Fruit fly (Drosophila melanogaster) whole organism: ENCODE data around the gene mora.
A peak's percentile ranks its signal among the peaks of the same experiment; 100 is the strongest.

Experiments
- CG8478 ChIP-seq: fragments of >200 bp; optimal IDR thresholded peaks from 2 replicates; lab custom pipeline; 2018; ENCODE audit warnings: inconsistent platforms
- Dll ChIP-seq: fragments of >200 bp; optimal IDR thresholded peaks from 2 replicates; lab custom pipeline; 2017
- EcR ChIP-seq, 2 experiments: fragments of >200 bp; optimal IDR thresholded peaks; 2 replicates each; lab custom pipeline; 2017; ENCODE audit warnings: missing biosample characterization in 2 of 2, missing genetic modification characterization in 2 of 2, missing genetic modification reagents in 2 of 2
- pan ChIP-seq: fragments of >200 bp; optimal IDR thresholded peaks from 2 replicates; lab custom pipeline; 2017
- psq ChIP-seq: fragments of >200 bp; optimal IDR thresholded peaks from 2 replicates; lab custom pipeline; 2017
- usp ChIP-seq: fragments of >200 bp; optimal IDR thresholded peaks from 2 replicates; lab custom pipeline; 2017; ENCODE audit warnings: missing biosample characterization, missing genetic modification characterization, mixed read lengths

Gene mora

DNA sequence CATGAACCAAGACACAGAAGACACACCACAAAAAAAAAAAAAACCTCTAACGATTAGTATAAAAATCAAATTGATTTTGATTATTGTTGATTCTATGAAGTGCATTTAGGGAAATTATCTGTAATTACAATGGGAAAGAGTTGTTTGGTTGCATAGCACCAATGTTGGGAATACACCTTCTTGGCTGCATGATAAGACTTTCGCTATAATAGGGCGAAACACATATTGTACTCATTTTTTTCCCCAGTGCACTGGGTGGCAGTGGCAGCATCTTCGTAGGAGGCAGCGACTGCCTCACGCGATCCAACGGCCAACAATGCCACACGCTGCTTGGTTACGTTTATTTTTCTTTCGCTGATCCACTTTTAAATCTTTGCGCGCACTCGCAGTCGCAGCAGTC is 17.9 kb downstream of the mora start:
- no peak for TF ChIP-seq psq (lab: Kevin White, UChicago)
- TF ChIP-seq EcR (GFP tag; optimal IDR thresholded peaks at IDR 0.05; lab: Kevin White, UChicago), result no peak

- no peak for TF ChIP-seq CG8478
- TF ChIP-seq Dll (lab: Kevin White, UChicago), result peak; percentile 38
Measured at dm6 chr3R:24205234-24205894, 19.2 kb downstream of the mora start.

dm6 chr3R:24205935-24206334 is 19.8 kb downstream of the mora start:
- peak; percentile 90 for TF ChIP-seq pan (lab: Kevin White, UChicago)
- no peak for TF ChIP-seq usp (GFP tag; lab: Kevin White, UChicago)

DNA sequence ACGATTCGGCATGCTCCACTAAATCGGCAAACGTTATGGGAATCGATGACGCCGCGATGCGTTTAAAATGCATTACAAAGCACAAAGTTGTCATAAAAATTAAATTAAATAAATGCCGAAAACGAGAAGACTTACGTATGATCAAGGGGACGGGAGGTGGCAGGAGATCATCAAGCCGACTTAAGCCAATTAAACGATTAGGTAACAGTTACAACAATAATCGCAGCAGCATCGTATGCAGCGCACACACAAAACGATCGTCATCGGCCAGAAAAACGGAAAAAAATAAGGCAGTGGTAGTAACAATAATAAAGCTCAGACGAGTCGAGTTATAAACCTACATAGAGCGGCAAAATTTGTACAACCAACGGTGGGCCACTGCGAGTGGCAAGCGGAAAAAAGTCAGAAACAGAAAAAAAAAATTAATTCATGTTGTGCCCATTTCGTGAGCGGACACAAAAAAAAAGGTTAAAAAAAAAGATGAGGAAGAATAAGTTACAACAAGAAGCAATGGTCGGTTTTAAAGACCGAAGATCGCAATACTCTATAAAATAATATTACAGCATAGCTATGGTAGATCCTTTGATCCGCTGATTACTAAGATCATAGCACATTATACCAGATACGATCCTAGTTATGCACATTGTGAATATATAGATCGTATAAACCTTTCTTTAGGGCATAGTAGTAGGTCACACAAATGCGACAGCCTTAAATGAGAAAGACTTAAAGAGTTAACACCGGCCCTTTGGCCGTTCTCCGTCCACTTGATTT is 20.4 kb downstream of the mora start:
- TF ChIP-seq usp (GFP tag; lab: Kevin White, UChicago), result no peak
- TF ChIP-seq psq (lab: Kevin White, UChicago), result no peak
- no peak for TF ChIP-seq CG8478
- no peak for TF ChIP-seq Dll (lab: Kevin White, UChicago)
- no peak for TF ChIP-seq EcR (GFP tag; optimal IDR thresholded peaks at IDR 0.05; lab: Kevin White, UChicago)
- no peak for TF ChIP-seq pan (lab: Kevin White, UChicago)

DNA sequence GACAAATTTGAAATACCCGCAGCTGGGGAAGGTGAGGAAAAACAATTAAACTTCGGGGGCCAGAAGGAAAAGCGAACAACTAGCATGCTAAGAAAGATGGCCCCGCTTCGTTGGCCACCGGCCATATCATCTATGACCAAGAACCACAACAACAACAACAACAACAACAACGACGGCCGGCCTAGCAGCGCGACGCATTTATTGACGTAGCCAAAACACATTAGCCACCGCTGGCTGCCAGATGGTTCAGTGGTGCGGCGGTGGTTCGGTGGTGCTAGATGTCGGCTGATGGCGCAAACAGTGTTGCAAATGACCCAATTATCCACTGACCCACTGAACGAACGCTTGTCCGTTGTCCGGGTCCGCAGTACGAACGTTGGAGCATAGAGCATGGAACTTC is 27.5 kb downstream of the mora start:
- TF ChIP-seq CG8478 (no peak), usp (GFP tag; lab: Kevin White, UChicago) (no peak), pan (lab: Kevin White, UChicago) (no peak), psq (lab: Kevin White, UChicago) (no peak), Dll (lab: Kevin White, UChicago) (no peak), EcR (GFP tag; optimal IDR thresholded peaks at IDR 0.05; lab: Kevin White, UChicago) (no peak)

DNA sequence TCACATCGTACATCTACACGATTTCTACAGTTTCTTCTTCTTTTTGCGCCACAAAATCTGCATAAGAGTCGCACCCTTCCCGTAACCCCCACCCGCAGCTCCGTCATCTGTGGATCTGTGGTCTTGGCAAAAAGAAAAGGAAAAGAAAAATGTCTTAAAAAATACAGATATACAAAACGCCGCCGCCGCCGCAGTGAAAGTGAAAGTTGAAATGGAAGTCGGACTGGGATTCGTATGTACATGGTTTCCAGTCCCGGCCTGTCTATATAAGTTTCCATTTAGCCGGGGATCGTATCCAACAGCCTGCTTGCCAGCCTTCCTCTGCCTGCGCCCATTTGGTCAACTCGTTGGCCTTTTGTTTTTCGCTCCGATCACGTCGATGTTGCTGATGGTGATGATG is 29.9 kb downstream of the mora start:
- TF ChIP-seq pan (lab: Kevin White, UChicago) (no peak), EcR (GFP tag; optimal IDR thresholded peaks at IDR 0.05; lab: Kevin White, UChicago) (no peak), Dll (lab: Kevin White, UChicago) (no peak), CG8478 (no peak), usp (GFP tag; lab: Kevin White, UChicago) (no peak), psq (lab: Kevin White, UChicago) (no peak)

DNA sequence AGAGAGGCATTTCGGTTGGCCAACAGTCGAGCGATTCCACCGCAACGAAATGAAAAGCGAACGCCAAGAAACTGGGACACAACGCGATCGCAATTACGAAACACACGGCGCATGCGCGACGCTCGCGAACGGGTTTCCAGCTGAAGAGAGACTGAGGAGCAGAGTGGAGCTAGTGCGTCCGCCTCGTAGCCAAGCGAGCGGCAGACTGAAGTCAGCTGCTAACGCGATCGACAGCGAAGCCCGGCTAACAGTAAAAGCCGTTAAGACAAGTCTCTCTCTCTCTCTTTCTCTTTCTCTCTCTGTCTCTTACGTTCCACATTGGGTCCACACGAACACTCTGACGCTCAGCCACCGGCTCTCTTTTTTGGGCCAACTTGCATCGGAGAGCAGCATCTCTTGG is 32.4 kb downstream of the mora start, which contains the start of gene CG17786:
CG17786 (minus strand) TSS at position 154 of the 400 bp plus-strand sequence.
- TF ChIP-seq psq (lab: Kevin White, UChicago) (no peak), CG8478 (no peak), EcR (GFP tag; optimal IDR thresholded peaks at IDR 0.05; lab: Kevin White, UChicago) (no peak), usp (GFP tag; lab: Kevin White, UChicago) (no peak), Dll (lab: Kevin White, UChicago) (peak; percentile 74), pan (lab: Kevin White, UChicago) (no peak)

DNA sequence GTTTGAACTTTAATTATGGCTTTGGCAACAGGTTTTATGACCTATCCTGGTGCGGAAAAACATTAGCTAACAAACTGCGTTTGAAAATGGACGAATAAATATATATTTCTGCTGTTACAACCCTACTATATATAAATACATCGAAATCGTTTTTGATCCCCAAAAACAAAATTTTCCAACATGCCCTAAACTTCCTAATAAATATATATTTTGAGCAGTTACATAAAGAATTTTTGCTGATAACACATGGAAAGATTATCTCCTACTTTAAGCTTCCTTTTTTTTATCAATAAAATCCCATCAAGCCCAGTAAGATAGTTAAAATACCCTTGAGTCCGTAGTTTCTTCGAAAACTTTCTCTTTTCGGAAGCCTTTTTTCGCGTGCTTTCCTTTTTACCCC is 32.9 kb downstream of the mora start:
- no peak for TF ChIP-seq psq (lab: Kevin White, UChicago)
- no peak for TF ChIP-seq CG8478

DNA sequence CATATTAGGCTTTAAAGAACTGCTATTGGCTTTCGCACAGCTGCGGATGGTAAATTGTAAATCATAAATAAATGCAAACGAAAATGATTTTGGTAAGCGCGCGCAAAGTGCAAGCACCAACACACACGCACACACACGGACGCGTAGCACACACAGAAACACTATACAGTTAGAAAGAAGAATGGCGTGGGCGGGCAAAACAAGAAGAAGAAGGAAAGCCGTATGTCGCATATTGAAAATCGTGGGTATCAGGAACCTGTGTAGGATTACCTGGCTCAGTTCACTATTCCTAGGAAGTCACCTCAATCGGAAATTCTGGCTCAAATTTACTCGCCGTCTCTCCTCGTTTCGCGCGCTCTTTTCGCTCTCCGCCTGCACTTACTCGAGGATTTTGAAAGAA is 34.7 kb downstream of the mora start, which contains the start of gene cav:
cav (plus strand) TSS at position 259 of the 400 bp plus-strand sequence.
- TF ChIP-seq pan (lab: Kevin White, UChicago) (no peak), EcR (GFP tag; optimal IDR thresholded peaks at IDR 0.05; lab: Kevin White, UChicago) (no peak), CG8478 (no peak), psq (lab: Kevin White, UChicago) (no peak), Dll (lab: Kevin White, UChicago) (no peak), usp (GFP tag; lab: Kevin White, UChicago) (no peak)

dm6 chr3R:24221334-24222302 is 35.5 kb downstream of the mora start, which contains the start of gene twin:
Gene twin, minus strand, starts transcription at chr3R:24221965.
- TF ChIP-seq pan (lab: Kevin White, UChicago) (peak; percentile 34), usp (GFP tag; lab: Kevin White, UChicago) (no peak), Dll (lab: Kevin White, UChicago) (no peak), psq (lab: Kevin White, UChicago) (no peak), CG8478 (no peak), EcR (GFP tag; optimal IDR thresholded peaks at IDR 0.05; lab: Kevin White, UChicago) (no peak)

dm6 chr3R:24226744-24227143 is 40.6 kb downstream of the mora start, which contains the start of the genes Spps and CG13609:
Gene Spps, minus strand, starts transcription at chr3R:24226934.
Gene CG13609, plus strand, starts transcription at chr3R:24227023.
- TF ChIP-seq psq (lab: Kevin White, UChicago) (no peak), usp (GFP tag; lab: Kevin White, UChicago) (no peak), Dll (lab: Kevin White, UChicago) (no peak)
